Worm (Caenorhabditis elegans) whole organism, L1 larva: ENCODE data around the gene srw-55.

Experiments used
- C04F5.9 ChIP-seq: sonication (generic microtip); optimal IDR thresholded peaks from 2 replicates; lab custom pipeline; 2016; ENCODE audit warnings: missing genetic modification characterization, missing compliant biosample characterization
- Y116A8C.19 ChIP-seq: sonication (generic microtip); optimal IDR thresholded peaks from 2 replicates; lab custom pipeline; 2016; ENCODE audit warnings: missing compliant biosample characterization, missing genetic modification characterization, borderline replicate concordance
- alr-1 ChIP-seq: fragments of 200-800 bp; sonication (Bioruptor generic); optimal IDR thresholded peaks from 2 replicates; lab custom pipeline; 2018; ENCODE audit warnings: borderline replicate concordance, mild to moderate bottlenecking, missing genetic modification characterization, missing compliant biosample characterization
- aly-2 ChIP-seq: fragments of 150-350 bp; optimal IDR thresholded peaks from 2 replicates; lab custom pipeline; 2014; ENCODE audit warnings: missing biosample characterization, missing genetic modification characterization
- blmp-1 ChIP-seq: fragments of 150-350 bp; optimal IDR thresholded peaks from 2 replicates; lab custom pipeline; 2014; ENCODE audit warnings: missing biosample characterization, missing genetic modification characterization
- ceh-88 ChIP-seq: fragments of 200-800 bp; sonication (Bioruptor generic); IDR thresholded peaks from 2 replicates; pipeline ENCODE4 v1.3.6; 2022; ENCODE audit warnings: missing genetic modification characterization, missing compliant biosample characterization
- ceh-90 ChIP-seq: sonication (generic microtip); optimal IDR thresholded peaks from 2 replicates; lab custom pipeline; 2016; ENCODE audit warnings: missing genetic modification characterization, missing compliant biosample characterization
- efl-3 ChIP-seq: fragments of 200-800 bp; sonication (Bioruptor generic); optimal IDR thresholded peaks from 2 replicates; lab custom pipeline; 2018; ENCODE audit warnings: mild to moderate bottlenecking, missing genetic modification characterization, missing compliant biosample characterization
- egl-13 ChIP-seq: sonication (generic microtip); optimal IDR thresholded peaks from 2 replicates; lab custom pipeline; 2016; ENCODE audit warnings: missing genotype, missing genetic modification reagents, missing genetic modification characterization, missing compliant biosample characterization
- elt-2 ChIP-seq: sonication (generic microtip); optimal IDR thresholded peaks from 2 replicates; lab custom pipeline; 2016; ENCODE audit warnings: missing genetic modification characterization, mild to moderate bottlenecking, inconsistent platforms, missing compliant biosample characterization, missing genetic modification reagents
- fkh-10 ChIP-seq: sonication (generic microtip); optimal IDR thresholded peaks from 2 replicates; lab custom pipeline; 2017; ENCODE audit warnings: missing biosample characterization, missing genetic modification reagents, missing genetic modification characterization
- fkh-4 ChIP-seq: sonication (generic microtip); optimal IDR thresholded peaks from 2 replicates; lab custom pipeline; 2016; ENCODE audit warnings: missing compliant biosample characterization, missing genetic modification characterization, borderline replicate concordance
- fkh-8 ChIP-seq: sonication (generic microtip); optimal IDR thresholded peaks from 2 replicates; lab custom pipeline; 2016; ENCODE audit warnings: mild to moderate bottlenecking, missing genetic modification characterization, missing compliant biosample characterization
- grh-1 ChIP-seq: fragments of 200-800 bp; sonication (Bioruptor generic); IDR thresholded peaks from 2 replicates; pipeline ENCODE4 v1.3.6; 2022; ENCODE audit warnings: missing genetic modification reagents, missing genetic modification characterization, missing compliant biosample characterization
- hpl-2 ChIP-seq: fragments of 150-350 bp; optimal IDR thresholded peaks from 2 replicates; lab custom pipeline; 2014; ENCODE audit warnings: missing biosample characterization, missing genetic modification reagents, missing genetic modification characterization
- isw-1 ChIP-seq: fragments of 200-800 bp; sonication (Bioruptor generic); IDR thresholded peaks from 2 replicates; pipeline ENCODE4 v1.3.6; 2022; ENCODE audit warnings: missing genetic modification characterization, missing compliant biosample characterization
- lin-13 ChIP-seq: fragments of 150-350 bp; optimal IDR thresholded peaks from 2 replicates; lab custom pipeline; 2014; ENCODE audit warnings: missing biosample characterization, missing genetic modification reagents, missing genetic modification characterization
- lin-35 ChIP-seq, 2 experiments: fragments of 150-350 bp; optimal IDR thresholded peaks; 2 replicates each; lab custom pipeline; 2014; ENCODE audit warnings: missing biosample characterization in 2 of 2, missing genetic modification characterization in 2 of 2, missing genetic modification reagents in 2 of 2
- lir-3 ChIP-seq: sonication (generic microtip); optimal IDR thresholded peaks from 2 replicates; lab custom pipeline; 2016; ENCODE audit warnings: mild to moderate bottlenecking, missing genetic modification characterization, moderate library complexity, missing compliant biosample characterization; ENCODE audit not compliant: poor library complexity
- nhr-12 ChIP-seq: sonication (generic microtip); optimal IDR thresholded peaks from 2 replicates; lab custom pipeline; 2017; ENCODE audit warnings: missing biosample characterization, missing genetic modification characterization
- nhr-20 ChIP-seq: sonication (generic microtip); optimal IDR thresholded peaks from 2 replicates; lab custom pipeline; 2016; ENCODE audit warnings: mild to moderate bottlenecking, missing genetic modification characterization, missing compliant biosample characterization
- nhr-237 ChIP-seq: fragments of 150-350 bp; optimal IDR thresholded peaks from 2 replicates; lab custom pipeline; 2014; ENCODE audit warnings: missing biosample characterization, missing genetic modification characterization
- nhr-28 ChIP-seq: fragments of 150-350 bp; optimal IDR thresholded peaks from 2 replicates; lab custom pipeline; 2014; ENCODE audit warnings: missing biosample characterization, missing genetic modification characterization
- nhr-71 ChIP-seq: sonication (generic microtip); optimal IDR thresholded peaks from 2 replicates; lab custom pipeline; 2016; ENCODE audit warnings: mild to moderate bottlenecking, missing genetic modification characterization, moderate library complexity, missing compliant biosample characterization
- nhr-77 ChIP-seq: fragments of 150-350 bp; optimal IDR thresholded peaks from 2 replicates; lab custom pipeline; 2014; ENCODE audit warnings: missing biosample characterization, missing genetic modification characterization
- nhr-90 ChIP-seq: sonication (generic microtip); optimal IDR thresholded peaks from 2 replicates; lab custom pipeline; 2016; ENCODE audit warnings: mild to moderate bottlenecking, missing genetic modification characterization, missing compliant biosample characterization; ENCODE audit not compliant: poor library complexity
- snpc-4 ChIP-seq: fragments of 150-350 bp; optimal IDR thresholded peaks from 2 replicates; lab custom pipeline; 2014; ENCODE audit warnings: missing biosample characterization, missing genetic modification characterization
- sptf-1 ChIP-seq: fragments of 150-350 bp; optimal IDR thresholded peaks from 2 replicates; lab custom pipeline; 2014; ENCODE audit warnings: missing biosample characterization, missing genetic modification characterization
- tbx-2 ChIP-seq: sonication (generic microtip); optimal IDR thresholded peaks from 2 replicates; lab custom pipeline; 2016; ENCODE audit warnings: missing genetic modification characterization, missing compliant biosample characterization
- tlp-1 ChIP-seq: fragments of 150-350 bp; optimal IDR thresholded peaks from 2 replicates; lab custom pipeline; 2014; ENCODE audit warnings: missing biosample characterization, missing genetic modification characterization
- unc-130 ChIP-seq: fragments of 150-350 bp; optimal IDR thresholded peaks from 2 replicates; lab custom pipeline; 2017; ENCODE audit warnings: missing biosample characterization, missing genetic modification characterization, inconsistent platforms
- unc-30 ChIP-seq: sonication (generic microtip); optimal IDR thresholded peaks from 2 replicates; lab custom pipeline; 2017; ENCODE audit warnings: missing biosample characterization, missing genetic modification characterization
- unc-62 ChIP-seq: fragments of 150-350 bp; optimal IDR thresholded peaks from 2 replicates; lab custom pipeline; 2014; ENCODE audit warnings: missing biosample characterization, missing genetic modification reagents, missing genetic modification characterization
- vab-15 ChIP-seq: sonication (generic microtip); optimal IDR thresholded peaks from 2 replicates; lab custom pipeline; 2017; ENCODE audit warnings: missing genotype, mild to moderate bottlenecking, missing genetic modification characterization, missing compliant biosample characterization
- xbp-1 ChIP-seq: sonication (generic microtip); optimal IDR thresholded peaks from 2 replicates; lab custom pipeline; 2016; ENCODE audit warnings: missing genetic modification characterization, missing compliant biosample characterization
- ztf-11 ChIP-seq, 2 experiments: sonication (generic microtip); optimal IDR thresholded peaks; 2 replicates each; lab custom pipeline; 2016 to 2017; ENCODE audit warnings: missing genetic modification characterization in 2 of 2, missing biosample characterization in 1 of 2, missing compliant biosample characterization in 1 of 2
- ztf-4 ChIP-seq: fragments of 150-350 bp; optimal IDR thresholded peaks from 2 replicates; lab custom pipeline; 2014; ENCODE audit warnings: missing biosample characterization, missing genetic modification characterization

The srw-55 gene

ce11 chrV:15915919-15916318, 24.2 kb downstream of the srw-55 start, which contains the start of gene gst-38:
Gene gst-38 (minus strand): TSS chrV:15916070.
- TF ChIP-seq C04F5.9 (tag; lab: Kevin White, UChicago), result no peak
- peak; percentile 85 for TF ChIP-seq elt-2 (tag; lab: Kevin White, UChicago)

DNA sequence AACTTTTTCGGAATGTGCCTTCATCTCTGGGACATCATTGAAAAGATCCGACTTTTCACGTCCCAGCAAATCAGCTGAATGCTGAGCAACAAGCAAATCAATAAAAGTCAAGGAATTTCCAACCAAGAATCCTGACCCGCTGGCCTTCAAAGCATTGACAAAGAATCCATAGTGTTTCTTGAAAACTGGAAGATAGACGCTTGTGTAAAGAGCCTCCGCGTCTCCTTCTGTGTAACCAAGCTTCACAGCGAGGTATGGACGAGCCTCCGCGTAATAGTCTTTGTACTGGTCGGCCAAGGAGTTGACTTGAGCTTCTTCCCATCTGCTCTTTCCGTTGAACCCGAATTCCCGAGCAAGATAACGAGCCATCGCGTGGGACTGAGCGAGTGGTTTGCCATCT, 24.8 kb downstream of the srw-55 start:
- TF ChIP-seq egl-13 (tag; lab: Kevin White, UChicago) (no peak), fkh-4 (no peak), ztf-11 (tag; optimal IDR thresholded peaks at IDR 0.05; lab: Kevin White, UChicago) (no peak), snpc-4 (tag; lab: Kevin White, UChicago) (no peak), ceh-88 (GFP tag; lab: Robert Waterston, UW) (no peak), nhr-12 (tag; lab: Kevin White, UChicago) (no peak), nhr-77 (tag; lab: Kevin White, UChicago) (no peak), unc-62 (GFP tag; lab: Kevin White, UChicago) (no peak), fkh-10 (no peak), nhr-90 (tag; lab: Kevin White, UChicago) (no peak)

ce11 chrV:15914774-15915173, 25.4 kb downstream of the srw-55 start:
- TF ChIP-seq aly-2 (tag; lab: Kevin White, UChicago) (no peak), unc-130 (no peak), ztf-4 (tag; lab: Kevin White, UChicago) (no peak), vab-15 (tag; lab: Kevin White, UChicago) (no peak)
- TF ChIP-seq, all 84 proteins: peak for 0

DNA sequence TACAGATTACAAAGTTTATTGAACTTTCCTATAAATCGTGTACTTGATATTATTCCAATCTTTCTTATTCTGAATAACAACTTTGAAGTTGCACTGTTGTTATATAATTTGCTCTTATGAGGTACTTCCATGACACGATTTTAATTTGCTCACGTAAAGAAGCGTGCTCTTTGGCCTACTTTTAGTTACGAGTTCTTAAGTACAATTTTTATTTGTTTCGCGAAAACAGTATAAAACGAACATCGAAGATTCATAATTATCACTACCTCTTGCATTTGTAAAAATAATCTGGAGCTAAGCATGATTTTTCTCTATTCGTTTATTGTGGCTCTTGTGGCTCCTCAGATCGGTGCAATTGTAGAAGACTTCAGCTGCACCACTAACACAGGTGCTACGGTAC, 26.4 kb downstream of the srw-55 start, which contains the start of gene F35E8.7:
Gene F35E8.7 (plus strand): TSS at position 301 of the 400 bp plus-strand sequence.
- TF ChIP-seq efl-3 (GFP tag; lab: Kevin White, UChicago) (no peak), nhr-28 (no peak), tbx-2 (no peak), sptf-1 (no peak), nhr-20 (tag; lab: Kevin White, UChicago) (no peak), lin-35 (GFP tag; optimal IDR thresholded peaks at IDR 0.05; lab: Kevin White, UChicago) (no peak), isw-1 (GFP tag; lab: Robert Waterston, UW) (no peak), blmp-1 (tag; lab: Kevin White, UChicago) (no peak), Y116A8C.19 (tag; lab: Kevin White, UChicago) (no peak), hpl-2 (GFP tag; lab: Kevin White, UChicago) (no peak), lin-13 (no peak), grh-1 (GFP tag; lab: Robert Waterston, UW) (no peak), alr-1 (tag; lab: Kevin White, UChicago) (no peak), aly-2 (tag; lab: Kevin White, UChicago) (no peak), xbp-1 (tag; lab: Kevin White, UChicago) (no peak), egl-13 (tag; lab: Kevin White, UChicago) (no peak), ceh-90 (tag; lab: Kevin White, UChicago) (no peak)
- TF ChIP-seq, all 84 proteins: peak for 0

ce11 chrV:15912677-15913076, 27.5 kb downstream of the srw-55 start:
- TF ChIP-seq unc-30 (tag; lab: Kevin White, UChicago), result no peak
- TF ChIP-seq fkh-8 (tag; lab: Kevin White, UChicago), result no peak
- TF ChIP-seq lin-13, result no peak
- TF ChIP-seq lir-3 (tag; lab: Kevin White, UChicago), result no peak
- no peak for TF ChIP-seq ceh-90 (tag; lab: Kevin White, UChicago)
- no peak for TF ChIP-seq nhr-71 (tag; lab: Kevin White, UChicago)
- TF ChIP-seq tlp-1 (tag; lab: Kevin White, UChicago), result no peak
- TF ChIP-seq aly-2 (tag; lab: Kevin White, UChicago), result no peak
- no peak for TF ChIP-seq nhr-237 (tag; lab: Kevin White, UChicago)
